Worm (Caenorhabditis elegans) whole organism, young adult: ENCODE data around the gene F41C3.1.

Experiments used
- B0336.3 ChIP-seq: fragments of 200-800 bp; sonication (Bioruptor generic); IDR thresholded peaks from 2 replicates; pipeline ENCODE4 v1.3.6; 2022; ENCODE audit warnings: missing genetic modification characterization, missing compliant biosample characterization
- C17E4.6 ChIP-seq: fragments of 200-800 bp; sonication (Bioruptor generic); IDR thresholded peaks from 2 replicates; pipeline ENCODE4 v1.3.6; 2022; ENCODE audit warnings: missing genetic modification reagents, missing genetic modification characterization, missing compliant biosample characterization
- F22D6.2 ChIP-seq: sonication (generic microtip); optimal IDR thresholded peaks from 2 replicates; lab custom pipeline; 2016; ENCODE audit warnings: mild to moderate bottlenecking, missing genetic modification characterization, missing compliant biosample characterization
- F23B12.7 ChIP-seq: sonication (generic microtip); optimal IDR thresholded peaks from 2 replicates; lab custom pipeline; 2017; ENCODE audit warnings: missing genetic modification characterization, mild to moderate bottlenecking, missing compliant biosample characterization, antibody characterized with exemption, moderate library complexity; ENCODE audit not compliant: insufficient read depth
- F33H1.4 ChIP-seq: fragments of 200-800 bp; sonication (Bioruptor generic); IDR thresholded peaks from 2 replicates; pipeline ENCODE4 v1.3.6; 2022; ENCODE audit warnings: missing genetic modification reagents, missing genetic modification characterization, missing compliant biosample characterization
- F37B4.10 ChIP-seq: fragments of 200-800 bp; sonication (Bioruptor generic); IDR thresholded peaks from 2 replicates; pipeline ENCODE4 v1.3.6; 2022; ENCODE audit warnings: missing genetic modification characterization, missing compliant biosample characterization
- F52B5.7 ChIP-seq: sonication (generic microtip); optimal IDR thresholded peaks from 2 replicates; lab custom pipeline; 2016; ENCODE audit warnings: mild to moderate bottlenecking, missing genetic modification characterization, missing compliant biosample characterization
- K11D2.4 ChIP-seq: fragments of 200-800 bp; sonication (Bioruptor generic); IDR thresholded peaks from 2 replicates; pipeline ENCODE4 v1.3.6; 2022; ENCODE audit warnings: missing genetic modification reagents, missing genetic modification characterization, missing compliant biosample characterization
- T07F8.4 ChIP-seq: sonication (generic microtip); optimal IDR thresholded peaks from 2 replicates; lab custom pipeline; 2016; ENCODE audit warnings: mild to moderate bottlenecking, missing genetic modification characterization, moderate library complexity, missing compliant biosample characterization
- T26A5.8 ChIP-seq: sonication (generic microtip); optimal IDR thresholded peaks from 2 replicates; lab custom pipeline; 2016; ENCODE audit warnings: missing genetic modification characterization, missing compliant biosample characterization
- Y79H2A.3 ChIP-seq: fragments of 200-800 bp; sonication (Bioruptor generic); conservative IDR thresholded peaks from 2 replicates; pipeline ENCODE4 v1.3.6; 2022; ENCODE audit warnings: missing genetic modification reagents, missing genetic modification characterization, missing compliant biosample characterization
- Y95B8A.8 ChIP-seq: fragments of 200-800 bp; sonication (Bioruptor generic); IDR thresholded peaks from 2 replicates; pipeline ENCODE4 v1.3.6; 2022; ENCODE audit warnings: missing genetic modification reagents, missing genetic modification characterization, missing compliant biosample characterization
- akir-1 ChIP-seq: fragments of 200-800 bp; sonication (Bioruptor generic); optimal IDR thresholded peaks from 2 replicates; lab custom pipeline; 2018; ENCODE audit warnings: mild to moderate bottlenecking, missing genetic modification characterization, moderate library complexity, missing compliant biosample characterization
- ama-1 ChIP-seq, 3 experiments: fragments of 150-350 bp in 1 of 3; sonication (generic microtip) in 2 of 3; optimal IDR thresholded peaks; 2 replicates each; lab custom pipeline; 2014 to 2018; ENCODE audit warnings: missing biosample characterization in 2 of 3, missing genetic modification characterization in 2 of 3, missing genetic modification reagents in 2 of 3
- aptf-3 ChIP-seq: fragments of 200-800 bp; sonication (Bioruptor generic); IDR thresholded peaks from 2 replicates; pipeline ENCODE4 v1.3.6; 2022; ENCODE audit warnings: missing genetic modification characterization, missing compliant biosample characterization
- atf-7 ChIP-seq: sonication (generic microtip); optimal IDR thresholded peaks from 2 replicates; lab custom pipeline; 2017; ENCODE audit warnings: mild to moderate bottlenecking, missing genetic modification characterization, missing compliant biosample characterization
- attf-6 ChIP-seq: fragments of 200-800 bp; sonication (Bioruptor generic); IDR thresholded peaks from 2 replicates; pipeline ENCODE4 v1.3.6; 2022; ENCODE audit warnings: missing genetic modification reagents, missing genetic modification characterization, missing compliant biosample characterization
- bed-2 ChIP-seq: fragments of 200-800 bp; sonication (Bioruptor generic); IDR thresholded peaks from 2 replicates; pipeline ENCODE4 v1.3.6; 2022; ENCODE audit warnings: missing genetic modification reagents, missing genetic modification characterization, missing compliant biosample characterization
- ccch-3 ChIP-seq: fragments of 200-800 bp; sonication (Bioruptor generic); optimal IDR thresholded peaks from 2 replicates; lab custom pipeline; 2018; ENCODE audit warnings: mild to moderate bottlenecking, missing genetic modification characterization, missing compliant biosample characterization
- cebp-1 ChIP-seq, 2 experiments: fragments of 200-800 bp in 1 of 2; sonication (Bioruptor generic) in 1 of 2; sonication (generic microtip) in 1 of 2; IDR thresholded peaks in 1 of 2; optimal IDR thresholded peaks in 1 of 2; 2 replicates each; pipeline versions ENCODE4 v1.3.6 to Lab custom; 2017 to 2022; ENCODE audit warnings: missing compliant biosample characterization in 2 of 2, missing genetic modification characterization in 2 of 2, mild to moderate bottlenecking in 1 of 2, missing genetic modification reagents in 1 of 2, moderate library complexity in 1 of 2
- ceh-27 ChIP-seq: fragments of 200-800 bp; sonication (Bioruptor generic); optimal IDR thresholded peaks from 2 replicates; lab custom pipeline; 2018; ENCODE audit warnings: mild to moderate bottlenecking, missing genetic modification characterization, moderate library complexity, missing compliant biosample characterization
- ceh-79 ChIP-seq: sonication (generic microtip); optimal IDR thresholded peaks from 2 replicates; lab custom pipeline; 2017; ENCODE audit warnings: mild to moderate bottlenecking, missing genetic modification characterization, missing compliant biosample characterization
- ceh-91 ChIP-seq: fragments of 200-800 bp; sonication (Bioruptor generic); IDR thresholded peaks from 2 replicates; pipeline ENCODE4 v1.3.6; 2022; ENCODE audit warnings: missing genetic modification reagents, missing genetic modification characterization, missing compliant biosample characterization
- die-1 ChIP-seq: sonication (generic microtip); optimal IDR thresholded peaks from 2 replicates; lab custom pipeline; 2016; ENCODE audit warnings: missing genotype, mild to moderate bottlenecking, missing genetic modification characterization, missing compliant biosample characterization
- dox-1 ChIP-seq: fragments of 200-800 bp; sonication (Bioruptor generic); IDR thresholded peaks from 2 replicates; pipeline ENCODE4 v1.3.6; 2022; ENCODE audit warnings: missing genetic modification reagents, missing genetic modification characterization, missing compliant biosample characterization
- ekl-4 ChIP-seq: fragments of 200-800 bp; sonication (Bioruptor generic); IDR thresholded peaks from 2 replicates; pipeline ENCODE4 v1.3.6; 2022; ENCODE audit warnings: missing genetic modification reagents, missing genetic modification characterization, missing compliant biosample characterization
- ets-4 ChIP-seq: fragments of 200-800 bp; sonication (Bioruptor generic); optimal IDR thresholded peaks from 2 replicates; lab custom pipeline; 2018; ENCODE audit warnings: mild to moderate bottlenecking, missing genetic modification characterization, missing compliant biosample characterization
- fkh-3 ChIP-seq: sonication (generic microtip); optimal IDR thresholded peaks from 2 replicates; lab custom pipeline; 2016; ENCODE audit warnings: mild to moderate bottlenecking, missing genetic modification characterization, missing compliant biosample characterization
- him-1 ChIP-seq: sonication (generic microtip); optimal IDR thresholded peaks from 2 replicates; lab custom pipeline; 2016; ENCODE audit warnings: missing genotype, missing genetic modification reagents, missing genetic modification characterization, missing compliant biosample characterization
- hlh-12 ChIP-seq: sonication (generic microtip); optimal IDR thresholded peaks from 2 replicates; lab custom pipeline; 2016; ENCODE audit warnings: missing genetic modification characterization, missing compliant biosample characterization
- hlh-26 ChIP-seq: fragments of 200-800 bp; sonication (Bioruptor generic); conservative IDR thresholded peaks from 2 replicates; pipeline ENCODE4 v1.3.6; 2022; ENCODE audit warnings: missing genetic modification reagents, missing genetic modification characterization, missing compliant biosample characterization
- hmg-20 ChIP-seq: fragments of 200-800 bp; sonication (Bioruptor generic); IDR thresholded peaks from 2 replicates; pipeline ENCODE4 v1.3.6; 2022; ENCODE audit warnings: missing genetic modification reagents, missing genetic modification characterization, missing compliant biosample characterization
- hsf-1 ChIP-seq: fragments of 200-800 bp; sonication (Bioruptor generic); IDR thresholded peaks from 2 replicates; pipeline ENCODE4 v1.3.6; 2022; ENCODE audit warnings: missing genetic modification reagents, missing genetic modification characterization, missing compliant biosample characterization
- lin-35 ChIP-seq, 3 experiments: fragments of 150-350 bp in 2 of 3; sonication (generic microtip) in 1 of 3; optimal IDR thresholded peaks; 2 replicates each; lab custom pipeline; 2014 to 2018; ENCODE audit warnings: missing biosample characterization in 3 of 3, missing genetic modification characterization in 3 of 3, missing genetic modification reagents in 3 of 3
- lin-54 ChIP-seq: fragments of 200-800 bp; sonication (Bioruptor generic); optimal IDR thresholded peaks from 2 replicates; lab custom pipeline; 2018; ENCODE audit warnings: mild to moderate bottlenecking, missing genetic modification characterization, missing compliant biosample characterization
- madf-10 ChIP-seq: sonication (generic microtip); optimal IDR thresholded peaks from 2 replicates; lab custom pipeline; 2016; ENCODE audit warnings: mild to moderate bottlenecking, missing genetic modification characterization, missing compliant biosample characterization
- madf-6 ChIP-seq: fragments of 200-800 bp; sonication (Bioruptor generic); IDR thresholded peaks from 2 replicates; pipeline ENCODE4 v1.3.6; 2022; ENCODE audit warnings: missing genetic modification reagents, missing genetic modification characterization, missing compliant biosample characterization
- nhr-120 ChIP-seq: fragments of 200-800 bp; sonication (Bioruptor generic); IDR thresholded peaks from 2 replicates; pipeline ENCODE4 v1.3.6; 2022; ENCODE audit warnings: missing genetic modification characterization, missing compliant biosample characterization
- nhr-80 ChIP-seq: sonication (generic microtip); optimal IDR thresholded peaks from 2 replicates; lab custom pipeline; 2016; ENCODE audit warnings: missing genetic modification characterization, missing compliant biosample characterization
- rpc-1 ChIP-seq, 2 experiments: fragments of 150-350 bp in 1 of 2; sonication (generic microtip) in 1 of 2; optimal IDR thresholded peaks; 2 replicates each; lab custom pipeline; 2014 to 2018; ENCODE audit warnings: missing biosample characterization in 1 of 2, missing genetic modification characterization in 1 of 2, missing genetic modification reagents in 1 of 2, missing genotype in 1 of 2
- sea-2 ChIP-seq: fragments of 200-800 bp; sonication (Bioruptor generic); IDR thresholded peaks from 2 replicates; pipeline ENCODE4 v1.3.6; 2022; ENCODE audit warnings: missing genetic modification characterization, missing compliant biosample characterization
- snpc-3.4 ChIP-seq: sonication (generic microtip); optimal IDR thresholded peaks from 2 replicates; lab custom pipeline; 2017; ENCODE audit warnings: missing genetic modification characterization, mild to moderate bottlenecking, missing compliant biosample characterization, antibody characterized with exemption, moderate library complexity, missing genotype, missing genetic modification reagents
- sptf-2 ChIP-seq: fragments of 200-800 bp; sonication (Bioruptor generic); optimal IDR thresholded peaks from 2 replicates; lab custom pipeline; 2018; ENCODE audit warnings: mild to moderate bottlenecking, missing genetic modification characterization, missing compliant biosample characterization
- tbx-9 ChIP-seq: sonication (generic microtip); optimal IDR thresholded peaks from 2 replicates; lab custom pipeline; 2016; ENCODE audit warnings: borderline replicate concordance, missing genetic modification characterization, inconsistent platforms, missing compliant biosample characterization
- unc-130 ChIP-seq: sonication (generic microtip); optimal IDR thresholded peaks from 2 replicates; lab custom pipeline; 2016; ENCODE audit warnings: missing genetic modification reagents, missing genetic modification characterization, missing compliant biosample characterization
- unc-62 ChIP-seq: fragments of 150-350 bp; optimal IDR thresholded peaks from 2 replicates; lab custom pipeline; 2014; ENCODE audit warnings: missing biosample characterization, missing genetic modification reagents, missing genetic modification characterization
- ztf-26 ChIP-seq: sonication (generic microtip); optimal IDR thresholded peaks from 2 replicates; lab custom pipeline; 2017; ENCODE audit warnings: missing genetic modification characterization, missing compliant biosample characterization
- ztf-28 ChIP-seq: fragments of 200-800 bp; sonication (Bioruptor generic); IDR thresholded peaks from 2 replicates; pipeline ENCODE4 v1.3.6; 2022; ENCODE audit warnings: missing genetic modification reagents, missing genetic modification characterization, missing compliant biosample characterization
- ztf-3 ChIP-seq: fragments of 200-800 bp; sonication (Bioruptor generic); optimal IDR thresholded peaks from 2 replicates; lab custom pipeline; 2018; ENCODE audit warnings: mild to moderate bottlenecking, missing genetic modification characterization, missing compliant biosample characterization

Gene F41C3.1

ce11 chrII:4706359-4706871, 45.7 kb upstream of the F41C3.1 start, which contains the start of the genes F10G7.9 and tsn-1 (continued):
- TF ChIP-seq Y79H2A.3 (GFP tag; lab: Robert Waterston, UW) (no peak), nhr-80 (tag; lab: Kevin White, UChicago) (peak; percentile 77), lin-35 (GFP tag; optimal IDR thresholded peaks at IDR 0.05; lab: Kevin White, UChicago) (peak in 1 of 3 experiments; percentile 27), B0336.3 (GFP tag; lab: Robert Waterston, UW) (no peak), tbx-9 (no peak), K11D2.4 (GFP tag; lab: Robert Waterston, UW) (no peak), T26A5.8 (no peak), sptf-2 (GFP tag; lab: Kevin White, UChicago) (no peak), die-1 (tag; lab: Kevin White, UChicago) (no peak), ztf-28 (GFP tag; lab: Robert Waterston, UW) (no peak), madf-10 (tag; lab: Kevin White, UChicago) (no peak), bed-2 (GFP tag; lab: Robert Waterston, UW) (no peak), hlh-12 (no peak), ceh-27 (GFP tag; lab: Kevin White, UChicago) (no peak), aptf-3 (GFP tag; lab: Robert Waterston, UW) (no peak), F22D6.2 (no peak), F52B5.7 (tag; lab: Kevin White, UChicago) (no peak), nhr-120 (no peak), dox-1 (GFP tag; lab: Robert Waterston, UW) (peak; percentile 88), hlh-26 (no peak), unc-62 (no peak), atf-7 (no peak), ceh-91 (GFP tag; lab: Robert Waterston, UW) (0 out of 2 replicates have a peak, but pooled peaks have one; percentile 33), ccch-3 (GFP tag; lab: Kevin White, UChicago) (no peak), madf-6 (GFP tag; lab: Robert Waterston, UW) (peak; percentile 76), rpc-1 (optimal IDR thresholded peaks at IDR 0.05; lab: Kevin White, UChicago) (no peak), rpc-1 (tag; optimal IDR thresholded peaks at IDR 0.05; lab: Kevin White, UChicago) (no peak), hmg-20 (GFP tag; lab: Robert Waterston, UW) (no peak), unc-130 (GFP tag; lab: Kevin White, UChicago) (no peak), lin-54 (GFP tag; lab: Kevin White, UChicago) (peak; percentile 68), fkh-3 (tag; lab: Kevin White, UChicago) (no peak), ceh-79 (no peak), Y95B8A.8 (GFP tag; lab: Robert Waterston, UW) (no peak), F37B4.10 (GFP tag; lab: Robert Waterston, UW) (no peak), ztf-26 (tag; lab: Kevin White, UChicago) (no peak), sea-2 (GFP tag; lab: Robert Waterston, UW) (no peak), hsf-1 (GFP tag; lab: Robert Waterston, UW) (no peak), C17E4.6 (no peak), attf-6 (GFP tag; lab: Robert Waterston, UW) (no peak), akir-1 (GFP tag; lab: Kevin White, UChicago) (no peak), F33H1.4 (GFP tag; lab: Robert Waterston, UW) (peak; percentile 92), ets-4 (GFP tag; lab: Kevin White, UChicago) (no peak), ztf-3 (GFP tag; lab: Kevin White, UChicago) (no peak), snpc-3.4 (tag; lab: Kevin White, UChicago) (peak; percentile 74), cebp-1 (GFP tag; IDR thresholded peaks at IDR 0.05; lab: Robert Waterston, UW) (no peak), cebp-1 (tag; optimal IDR thresholded peaks at IDR 0.05; lab: Kevin White, UChicago) (peak; percentile 38), ama-1 (optimal IDR thresholded peaks at IDR 0.05; lab: Kevin White, UChicago) (no peak), ama-1 (GFP tag; optimal IDR thresholded peaks at IDR 0.05; lab: Kevin White, UChicago) (no peak), ekl-4 (no peak), him-1 (no peak), F23B12.7 (peak; percentile 29), T07F8.4 (tag; lab: Kevin White, UChicago) (no peak)
